Worm (Caenorhabditis elegans) whole organism, early embryonic: Measurements from ENCODE around the gene W08A12.2.

ENCODE experiments used
- B0310.2 ChIP-seq: sonication (generic microtip); optimal IDR thresholded peaks from 2 replicates; lab custom pipeline; 2016; ENCODE audit warnings: mild to moderate bottlenecking, missing genetic modification characterization, missing compliant biosample characterization
- F13C5.2 ChIP-seq: sonication (generic microtip); optimal IDR thresholded peaks from 2 replicates; lab custom pipeline; 2017; ENCODE audit warnings: mild to moderate bottlenecking, missing genetic modification characterization, inconsistent platforms, missing compliant biosample characterization
- aly-1 ChIP-seq: sonication (generic microtip); optimal IDR thresholded peaks from 2 replicates; lab custom pipeline; 2016; ENCODE audit warnings: missing genetic modification characterization, missing compliant biosample characterization
- ama-1 ChIP-seq: fragments of 150-350 bp; optimal IDR thresholded peaks from 2 replicates; lab custom pipeline; 2014
- ceh-13 ChIP-seq: fragments of 200-800 bp; sonication (Bioruptor generic); optimal IDR thresholded peaks from 2 replicates; lab custom pipeline; 2018; ENCODE audit warnings: mild to moderate bottlenecking, missing genetic modification characterization, missing compliant biosample characterization
- ceh-36 ChIP-seq: sonication (generic microtip); optimal IDR thresholded peaks from 2 replicates; lab custom pipeline; 2016; ENCODE audit warnings: missing genetic modification characterization, inconsistent platforms, missing compliant biosample characterization
- ets-7 ChIP-seq: sonication (generic microtip); optimal IDR thresholded peaks from 2 replicates; lab custom pipeline; 2016; ENCODE audit warnings: missing genotype, missing genetic modification characterization, missing compliant biosample characterization
- flt-1 ChIP-seq: fragments of 200-800 bp; sonication (Bioruptor generic); IDR thresholded peaks from 2 replicates; pipeline ENCODE4 v1.3.6; 2022; ENCODE audit warnings: missing genetic modification characterization, missing compliant biosample characterization
- hmbx-1 ChIP-seq: sonication (generic microtip); optimal IDR thresholded peaks from 2 replicates; lab custom pipeline; 2016; ENCODE audit warnings: mild to moderate bottlenecking, missing genetic modification characterization, missing compliant biosample characterization
- hmg-4 ChIP-seq: fragments of 200-800 bp; sonication (Bioruptor generic); optimal IDR thresholded peaks from 2 replicates; lab custom pipeline; 2018; ENCODE audit warnings: mild to moderate bottlenecking, missing genetic modification characterization, missing compliant biosample characterization
- hnd-1 ChIP-seq: sonication (generic microtip); optimal IDR thresholded peaks from 2 replicates; lab custom pipeline; 2016; ENCODE audit warnings: missing genetic modification characterization, missing compliant biosample characterization
- pes-1 ChIP-seq: fragments of 200-800 bp; sonication (Bioruptor generic); IDR thresholded peaks from 2 replicates; pipeline ENCODE4 v1.3.6; 2022; ENCODE audit warnings: missing genetic modification reagents, missing genetic modification characterization, missing compliant biosample characterization
- scrt-1 ChIP-seq: fragments of 200-800 bp; sonication (Bioruptor generic); IDR thresholded peaks from 2 replicates; pipeline ENCODE4 v1.3.6; 2022; ENCODE audit warnings: missing genetic modification characterization, missing compliant biosample characterization
- sea-1 ChIP-seq: fragments of 200-800 bp; sonication (Bioruptor generic); conservative IDR thresholded peaks from 2 replicates; pipeline ENCODE4 v1.3.6; 2022; ENCODE audit warnings: missing genetic modification characterization, missing compliant biosample characterization
- tbx-11 ChIP-seq: fragments of 200-800 bp; sonication (Bioruptor generic); IDR thresholded peaks from 2 replicates; pipeline ENCODE4 v1.3.6; 2022; ENCODE audit warnings: missing genetic modification characterization, missing compliant biosample characterization
- tbx-37 ChIP-seq: fragments of 200-800 bp; sonication (Bioruptor generic); conservative IDR thresholded peaks from 2 replicates; pipeline ENCODE4 v1.3.6; 2022; ENCODE audit warnings: missing genetic modification reagents, missing genetic modification characterization, missing compliant biosample characterization
- tra-4 ChIP-seq: sonication (generic microtip); optimal IDR thresholded peaks from 2 replicates; lab custom pipeline; 2017; ENCODE audit warnings: missing genetic modification characterization, missing compliant biosample characterization

W08A12.2 gene

ce11 chrV:3685790-3686208 is at the start of gene W08A12.2:
Gene W08A12.2 (minus strand): TSS chrV:3685892.
- no peak for TF ChIP-seq ets-7
- TF ChIP-seq hnd-1 (tag; lab: Kevin White, UChicago), result no peak
- TF ChIP-seq tra-4 (tag; lab: Kevin White, UChicago), result no peak
- no peak for TF ChIP-seq sea-1 (GFP tag; lab: Robert Waterston, UW)
- no peak for TF ChIP-seq B0310.2 (tag; lab: Kevin White, UChicago)

ce11 chrV:3724772-3725171 is 39.1 kb upstream of the W08A12.2 start, which contains the start of gene str-30:
Gene str-30 (plus strand): TSS chrV:3725072.
- TF ChIP-seq tbx-11 (GFP tag; lab: Robert Waterston, UW) (no peak), hmg-4 (GFP tag; lab: Kevin White, UChicago) (no peak), ceh-36 (no peak), pes-1 (GFP tag; lab: Robert Waterston, UW) (no peak), F13C5.2 (no peak)

- TF ChIP-seq pes-1 (GFP tag; lab: Robert Waterston, UW), result no peak
- no peak for TF ChIP-seq hmg-4 (GFP tag; lab: Kevin White, UChicago)
- TF ChIP-seq ama-1 (lab: Kevin White, UChicago), result no peak
- TF ChIP-seq tbx-37, result no peak
- no peak for TF ChIP-seq ceh-36
- TF ChIP-seq hnd-1 (tag; lab: Kevin White, UChicago), result no peak
- no peak for TF ChIP-seq aly-1
- no peak for TF ChIP-seq tbx-11 (GFP tag; lab: Robert Waterston, UW)
- no peak for TF ChIP-seq hmbx-1
- TF ChIP-seq scrt-1 (GFP tag; lab: Robert Waterston, UW), result no peak
These were observed 32.8 kb upstream of the W08A12.2 start for ce11 chrV:3718507-3718906.

- TF ChIP-seq ceh-36 (no peak), flt-1 (GFP tag; lab: Robert Waterston, UW) (no peak), sea-1 (GFP tag; lab: Robert Waterston, UW) (no peak), pes-1 (GFP tag; lab: Robert Waterston, UW) (no peak), ama-1 (lab: Kevin White, UChicago) (no peak), F13C5.2 (no peak), tbx-37 (no peak), scrt-1 (GFP tag; lab: Robert Waterston, UW) (no peak), ceh-13 (GFP tag; lab: Kevin White, UChicago) (no peak), B0310.2 (tag; lab: Kevin White, UChicago) (no peak), ets-7 (no peak), aly-1 (no peak), hnd-1 (tag; lab: Kevin White, UChicago) (no peak), hmbx-1 (no peak), tbx-11 (GFP tag; lab: Robert Waterston, UW) (no peak), tra-4 (tag; lab: Kevin White, UChicago) (no peak), hmg-4 (GFP tag; lab: Kevin White, UChicago) (no peak)
These were observed 32.1 kb upstream of the W08A12.2 start for ce11 chrV:3717751-3718150.

- no peak for TF ChIP-seq ceh-13 (GFP tag; lab: Kevin White, UChicago)
- TF ChIP-seq hnd-1 (tag; lab: Kevin White, UChicago), result no peak
These were observed 30.7 kb upstream of the W08A12.2 start for ce11 chrV:3716279-3716887.

- TF ChIP-seq flt-1 (GFP tag; lab: Robert Waterston, UW) (no peak), pes-1 (GFP tag; lab: Robert Waterston, UW) (no peak), hmbx-1 (no peak), sea-1 (GFP tag; lab: Robert Waterston, UW) (no peak), ets-7 (no peak), ama-1 (lab: Kevin White, UChicago) (no peak), ceh-36 (no peak), F13C5.2 (no peak), tra-4 (tag; lab: Kevin White, UChicago) (no peak), tbx-37 (no peak), hnd-1 (tag; lab: Kevin White, UChicago) (no peak), hmg-4 (GFP tag; lab: Kevin White, UChicago) (no peak), B0310.2 (tag; lab: Kevin White, UChicago) (no peak), tbx-11 (GFP tag; lab: Robert Waterston, UW) (no peak), aly-1 (no peak), ceh-13 (GFP tag; lab: Kevin White, UChicago) (no peak), scrt-1 (GFP tag; lab: Robert Waterston, UW) (no peak)
These were observed 29.9 kb upstream of the W08A12.2 start, which contains the start of gene nrsn-1 for ce11 chrV:3715488-3716019. Gene nrsn-1 (minus strand): TSS chrV:3715969.

- no peak for TF ChIP-seq B0310.2 (tag; lab: Kevin White, UChicago)
These were observed 29.1 kb upstream of the W08A12.2 start for ce11 chrV:3714750-3715149.

ce11 chrV:3712955-3713354 is 27.3 kb upstream of the W08A12.2 start:
- no peak for TF ChIP-seq ets-7
- peak; percentile 14 for TF ChIP-seq ceh-36

- no peak for TF ChIP-seq B0310.2 (tag; lab: Kevin White, UChicago)
- no peak for TF ChIP-seq F13C5.2
- no peak for TF ChIP-seq pes-1 (GFP tag; lab: Robert Waterston, UW)
- TF ChIP-seq ama-1 (lab: Kevin White, UChicago), result no peak
- TF ChIP-seq hmbx-1, result no peak
- TF ChIP-seq ceh-36, result no peak
- TF ChIP-seq hmg-4 (GFP tag; lab: Kevin White, UChicago), result no peak
- no peak for TF ChIP-seq scrt-1 (GFP tag; lab: Robert Waterston, UW)
- no peak for TF ChIP-seq ceh-13 (GFP tag; lab: Kevin White, UChicago)
- no peak for TF ChIP-seq tbx-37
- no peak for TF ChIP-seq flt-1 (GFP tag; lab: Robert Waterston, UW)
- no peak for TF ChIP-seq aly-1
- TF ChIP-seq tra-4 (tag; lab: Kevin White, UChicago), result no peak
These were observed 26.5 kb upstream of the W08A12.2 start for ce11 chrV:3712192-3712591.
